Fruit fly (Drosophila melanogaster): ENCODE measurements around the gene CG4678.

CG4678 gene

DNA sequence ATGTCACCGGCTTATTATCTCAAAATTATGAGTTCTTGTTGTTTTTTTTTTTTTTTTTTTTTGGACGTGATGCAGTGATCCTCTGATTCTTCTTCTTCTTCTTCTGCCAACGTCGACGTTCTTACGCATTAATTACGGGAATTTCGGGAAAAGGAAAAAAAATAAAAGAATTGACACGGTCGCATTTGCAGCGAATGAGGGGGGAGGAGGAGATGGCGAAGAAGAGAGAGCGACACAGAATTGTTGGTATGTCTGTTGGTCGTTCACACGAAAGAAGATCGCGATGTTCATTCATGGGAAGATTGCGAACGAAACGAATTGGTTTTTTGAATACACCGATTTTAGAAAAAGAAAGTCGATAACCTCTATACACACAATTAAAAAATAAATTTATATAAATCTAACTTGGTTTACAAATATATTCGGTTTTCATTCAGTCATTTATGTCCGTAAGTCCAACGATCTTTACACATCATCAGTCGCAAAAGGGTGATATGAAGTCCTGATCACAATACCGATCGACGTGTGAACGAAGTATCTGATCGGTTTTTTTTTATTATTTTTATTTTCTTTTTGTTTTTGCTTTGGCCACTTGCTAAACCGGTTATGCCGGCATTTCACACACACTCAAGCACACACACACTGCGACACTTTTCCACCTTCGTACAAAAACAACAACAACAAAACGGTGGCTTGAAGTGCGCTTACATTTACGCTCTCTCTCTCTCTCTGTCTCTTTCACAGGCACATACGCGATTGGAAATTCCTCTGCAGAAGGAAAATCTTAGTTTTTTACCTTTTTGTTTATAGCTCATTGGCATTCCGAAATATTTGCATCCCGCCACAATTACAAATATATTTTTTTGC lies 55.0 kb downstream of the CG4678 start (continued):
- TF ChIP-seq Fer1 (GFP tag; optimal IDR thresholded peaks at IDR 0.05), result peak; percentile 81
- no peak for TF ChIP-seq vfl (GFP tag; optimal IDR thresholded peaks at IDR 0.05)
- TF ChIP-seq Dref (GFP tag; IDR thresholded peaks at IDR 0.05), result no peak
- TF ChIP-seq stwl (tag; optimal IDR thresholded peaks at IDR 0.05), result no peak
- TF ChIP-seq cad (GFP tag; optimal IDR thresholded peaks at IDR 0.05), result no peak
- TF ChIP-seq usp (GFP tag; optimal IDR thresholded peaks at IDR 0.05), result no peak
- peak; percentile 67 for TF ChIP-seq lbe (GFP tag; optimal IDR thresholded peaks at IDR 0.05)
- TF ChIP-seq trh (GFP tag; optimal IDR thresholded peaks at IDR 0.05), result no peak
- TF ChIP-seq dati (GFP tag; IDR thresholded peaks at IDR 0.05), result no peak
- peak; percentile 16; the same call in 1 of the 3 replicates for TF ChIP-seq Mrtf (GFP tag; IDR thresholded peaks at IDR 0.05)
- peak; percentile 49 for TF ChIP-seq ac (GFP tag; optimal IDR thresholded peaks at IDR 0.05)
- TF ChIP-seq CG32772 (GFP tag; IDR thresholded peaks at IDR 0.05), result no peak
- TF ChIP-seq CG2116 (GFP tag; optimal IDR thresholded peaks at IDR 0.05), result peak; percentile 42
- TF ChIP-seq HLH4C (GFP tag; IDR thresholded peaks at IDR 0.05; ENCODE audit: partially characterized antibody), result no peak
- TF ChIP-seq vnd (GFP tag; IDR thresholded peaks at IDR 0.05; ENCODE audit: partially characterized antibody), result no peak
- peak; percentile 12; the same call in 1 of the 3 replicates for TF ChIP-seq otp (GFP tag; IDR thresholded peaks at IDR 0.05)
- no peak for TF ChIP-seq ato (GFP tag; IDR thresholded peaks at IDR 0.05; ENCODE audit: partially characterized antibody)
- no peak for TF ChIP-seq CG4854 (GFP tag; optimal IDR thresholded peaks at IDR 0.05)
- no peak for TF ChIP-seq nerfin-2 (GFP tag; IDR thresholded peaks at IDR 0.05; ENCODE audit: partially characterized antibody)
- TF ChIP-seq lola (GFP tag; optimal IDR thresholded peaks at IDR 0.05), result peak in 1 of 3 experiments; percentile 85
- TF ChIP-seq CG15073 (GFP tag; optimal IDR thresholded peaks at IDR 0.05), result no peak
- TF ChIP-seq CG4707 (GFP tag; optimal IDR thresholded peaks at IDR 0.05), result peak; percentile 5
- TF ChIP-seq Neu2 (GFP tag; optimal IDR thresholded peaks at IDR 0.05; ENCODE audit: borderline replicate concordance), result no peak
- peak; percentile 69 for TF ChIP-seq CG3281 (GFP tag; optimal IDR thresholded peaks at IDR 0.05)
- TF ChIP-seq CG13123 (GFP tag; optimal IDR thresholded peaks at IDR 0.05), result no peak
- no peak for TF ChIP-seq Dfd (GFP tag; optimal IDR thresholded peaks at IDR 0.05)
- no peak for TF ChIP-seq CG8765 (GFP tag; IDR thresholded peaks at IDR 0.05)
- peak; percentile 45 for TF ChIP-seq sd (tag; optimal IDR thresholded peaks at IDR 0.05)
- TF ChIP-seq D (optimal IDR thresholded peaks at IDR 0.05), result no peak
- peak; percentile 73 for TF ChIP-seq D (GFP tag; optimal IDR thresholded peaks at IDR 0.05)
- peak; percentile 80 for TF ChIP-seq phol (tag; optimal IDR thresholded peaks at IDR 0.05)
- TF ChIP-seq lilli (GFP tag; optimal IDR thresholded peaks at IDR 0.05), result peak; percentile 65
- TF ChIP-seq chinmo (GFP tag; IDR thresholded peaks at IDR 0.05; ENCODE audit: partially characterized antibody), result 0 out of 4 replicates have a peak, but pooled peaks have one; percentile 14
- peak; percentile 54 for TF ChIP-seq CG30431 (GFP tag; optimal IDR thresholded peaks at IDR 0.05)
- TF ChIP-seq Bgb (GFP tag; IDR thresholded peaks at IDR 0.05; ENCODE audit: partially characterized antibody), result no peak
- TF ChIP-seq E2f1 (GFP tag; IDR thresholded peaks at IDR 0.05), result peak; percentile 55
- peak; percentile 11; the same call in 1 of the 3 replicates for TF ChIP-seq B-H1 (GFP tag; IDR thresholded peaks at IDR 0.05)
- TF ChIP-seq CG11456 (GFP tag; IDR thresholded peaks at IDR 0.05), result no peak
- no peak for TF ChIP-seq Poxn (GFP tag; IDR thresholded peaks at IDR 0.05)
- TF ChIP-seq CG18599 (GFP tag; optimal IDR thresholded peaks at IDR 0.05), result peak; percentile 77
- TF ChIP-seq CG2129 (GFP tag; IDR thresholded peaks at IDR 0.05; ENCODE audit: partially characterized antibody), result no peak
- TF ChIP-seq CG4360 (GFP tag; IDR thresholded peaks at IDR 0.05), result peak; percentile 91
- TF ChIP-seq Oli (tag; optimal IDR thresholded peaks at IDR 0.05), result peak; percentile 79
- peak; percentile 67 for TF ChIP-seq Xrp1 (GFP tag; IDR thresholded peaks at IDR 0.05)
- TF ChIP-seq run (tag; optimal IDR thresholded peaks at IDR 0.05), result peak; percentile 48
- no peak for TF ChIP-seq CG8089 (GFP tag; optimal IDR thresholded peaks at IDR 0.05)
- TF ChIP-seq CG12942 (GFP tag; optimal IDR thresholded peaks at IDR 0.05), result peak; percentile 21
- TF ChIP-seq kah (GFP tag; optimal IDR thresholded peaks at IDR 0.05), result peak; percentile 52
- peak; percentile 79 for TF ChIP-seq CG17361 (GFP tag; IDR thresholded peaks at IDR 0.05)
